Worm (Caenorhabditis elegans): ENCODE results near the gene str-159.

- TF ChIP-seq unc-62 (GFP tag; optimal IDR thresholded peaks at IDR 0.05) (no peak), snpc-4 (tag; optimal IDR thresholded peaks at IDR 0.05) (no peak), nhr-11 (tag; optimal IDR thresholded peaks at IDR 0.05) (no peak), nhr-12 (tag; optimal IDR thresholded peaks at IDR 0.05) (no peak), nhr-76 (tag; optimal IDR thresholded peaks at IDR 0.05) (no peak), egl-27 (tag; optimal IDR thresholded peaks at IDR 0.05) (no peak), ztf-4 (tag; optimal IDR thresholded peaks at IDR 0.05) (no peak), egl-5 (tag; optimal IDR thresholded peaks at IDR 0.05) (no peak), tbx-2 (tag; optimal IDR thresholded peaks at IDR 0.05) (no peak), pha-4 (tag; optimal IDR thresholded peaks at IDR 0.05) (no peak)
These were observed 8.6 kb downstream of the str-159 start, which contains the start of gene str-158 for ce11 chrIV:4917774-4918173.
